Fruit fly (Drosophila melanogaster): ENCODE measurements around the gene CG15734.

Gene CG15734

DNA sequence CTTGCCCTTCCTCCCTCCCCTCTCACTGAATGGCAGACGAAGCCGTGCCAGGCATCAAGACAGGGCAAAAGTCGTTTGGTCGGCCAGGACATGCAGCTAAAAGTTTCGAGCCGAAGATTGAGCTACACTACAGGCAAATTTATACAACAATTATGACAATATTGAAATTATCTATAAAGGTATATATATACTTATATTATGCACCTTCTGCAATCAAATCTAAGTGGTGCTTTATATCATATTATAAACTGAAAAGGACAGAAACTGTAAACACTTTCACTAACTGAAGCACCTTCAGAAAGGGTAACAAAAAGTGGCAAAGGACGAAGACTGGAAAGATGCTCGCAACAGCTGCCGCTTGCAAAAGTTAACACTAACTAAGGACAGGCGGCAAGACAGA is 10.6 kb downstream of the CG15734 start (continued):
- TF ChIP-seq CG31441 (GFP tag; IDR thresholded peaks at IDR 0.05), result peak; percentile 33; the same call in 1 of the 2 replicates
- peak; percentile 17 for TF ChIP-seq CG14710 (tag; optimal IDR thresholded peaks at IDR 0.05)
- TF ChIP-seq CG13296 (GFP tag; optimal IDR thresholded peaks at IDR 0.05), result no peak
- peak; percentile 55 for TF ChIP-seq gem (tag; optimal IDR thresholded peaks at IDR 0.05)
- 0 out of 2 replicates have a peak, but pooled peaks have one; percentile 5 for TF ChIP-seq sisA (GFP tag; IDR thresholded peaks at IDR 0.05)
- TF ChIP-seq CG17829 (tag; optimal IDR thresholded peaks at IDR 0.05), result peak; percentile 14
- peak; percentile 55 for TF ChIP-seq dmrt99B (tag; optimal IDR thresholded peaks at IDR 0.05)
- peak; percentile 22 for TF ChIP-seq CG8388 (GFP tag; optimal IDR thresholded peaks at IDR 0.05)
- peak; percentile 0 for TF ChIP-seq gsb-n (tag; optimal IDR thresholded peaks at IDR 0.05)
- TF ChIP-seq HLH3B (GFP tag; IDR thresholded peaks at IDR 0.05), result 0 out of 2 replicates have a peak, but pooled peaks have one; percentile 23
- peak; percentile 4 for TF ChIP-seq CG15269 (tag; optimal IDR thresholded peaks at IDR 0.05)
- peak; percentile 54 for TF ChIP-seq CG11504 (tag; optimal IDR thresholded peaks at IDR 0.05)
- TF ChIP-seq CG10267 (tag; optimal IDR thresholded peaks at IDR 0.05), result peak; percentile 14
- no peak for TF ChIP-seq D (optimal IDR thresholded peaks at IDR 0.05)
- TF ChIP-seq D (GFP tag; optimal IDR thresholded peaks at IDR 0.05), result peak; percentile 25
- TF ChIP-seq Sox102F (GFP tag; optimal IDR thresholded peaks at IDR 0.05), result peak; percentile 28
- TF ChIP-seq Eip74EF (GFP tag; optimal IDR thresholded peaks at IDR 0.05), result no peak
- peak; percentile 59 for TF ChIP-seq CG2678 (tag; optimal IDR thresholded peaks at IDR 0.05)
- TF ChIP-seq fd96Cb (tag; optimal IDR thresholded peaks at IDR 0.05), result peak; percentile 6
- TF ChIP-seq chinmo (GFP tag; IDR thresholded peaks at IDR 0.05; ENCODE audit: partially characterized antibody), result no peak
- TF ChIP-seq Abd-B (GFP tag; optimal IDR thresholded peaks at IDR 0.05), result peak; percentile 8
- TF ChIP-seq scrt (GFP tag; optimal IDR thresholded peaks at IDR 0.05), result no peak
- TF ChIP-seq CG4424 (GFP tag; optimal IDR thresholded peaks at IDR 0.05), result peak; percentile 6
- peak; percentile 1 for TF ChIP-seq nmo (GFP tag; optimal IDR thresholded peaks at IDR 0.05)
- TF ChIP-seq Blimp-1 (GFP tag; optimal IDR thresholded peaks at IDR 0.05), result peak; percentile 45
- peak; percentile 50 for TF ChIP-seq CG2712 (tag; optimal IDR thresholded peaks at IDR 0.05)
- TF ChIP-seq CG7839 (tag; optimal IDR thresholded peaks at IDR 0.05), result peak; percentile 40
- TF ChIP-seq CoRest (tag; optimal IDR thresholded peaks at IDR 0.05), result peak; percentile 22
- no peak for TF ChIP-seq CG1832 (GFP tag; optimal IDR thresholded peaks at IDR 0.05)
- peak in 1 of 2 experiments; percentile 28 for TF ChIP-seq eve (GFP tag; optimal IDR thresholded peaks at IDR 0.05)
- TF ChIP-seq Ptx1 (GFP tag; IDR thresholded peaks at IDR 0.05), result 0 out of 2 replicates have a peak, but pooled peaks have one; percentile 22
- TF ChIP-seq CG17359 (tag; optimal IDR thresholded peaks at IDR 0.05), result peak; percentile 38
- peak; percentile 57 for TF ChIP-seq row (GFP tag; IDR thresholded peaks at IDR 0.05)
- TF ChIP-seq slbo (GFP tag; IDR thresholded peaks at IDR 0.05), result 0 out of 2 replicates have a peak, but pooled peaks have one; percentile 22
- TF ChIP-seq CG12391 (tag; optimal IDR thresholded peaks at IDR 0.05), result peak; percentile 18

DNA sequence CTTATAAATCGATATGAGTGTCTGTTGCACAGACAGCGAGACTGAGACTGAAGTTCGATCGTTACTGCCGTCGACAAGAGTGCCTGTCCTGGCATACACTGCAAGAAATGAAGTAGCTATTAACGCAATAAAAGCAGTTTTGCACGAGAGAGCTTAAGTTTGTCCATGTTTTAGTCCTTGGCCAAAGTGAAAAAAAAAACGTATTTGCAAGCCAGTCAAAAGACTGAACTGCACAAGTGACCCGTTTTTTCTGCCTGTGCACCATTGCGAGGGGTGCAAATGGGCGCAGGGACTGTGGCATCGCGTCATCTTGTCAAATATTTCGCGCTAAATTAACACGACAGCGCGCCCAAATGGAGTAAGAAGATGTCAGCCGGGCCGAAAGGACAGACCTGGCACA is 11.3 kb downstream of the CG15734 start:
- TF ChIP-seq CG1603 (tag; optimal IDR thresholded peaks at IDR 0.05), result peak; percentile 40
- TF ChIP-seq CG34422 (GFP tag; IDR thresholded peaks at IDR 0.05), result no peak
- peak; percentile 78 for TF ChIP-seq Ets65A (GFP tag)
- TF ChIP-seq tin (GFP tag; optimal IDR thresholded peaks at IDR 0.05), result peak; percentile 6
- no peak for TF ChIP-seq Dbx (GFP tag; IDR thresholded peaks at IDR 0.05)
- TF ChIP-seq tx (GFP tag; optimal IDR thresholded peaks at IDR 0.05), result no peak
- no peak for TF ChIP-seq Scr (GFP tag; IDR thresholded peaks at IDR 0.05; ENCODE audit: partially characterized antibody)
- 0 out of 2 replicates have a peak, but pooled peaks have one; percentile 28 for TF ChIP-seq CG17328 (GFP tag; IDR thresholded peaks at IDR 0.05)
- peak; percentile 4 for TF ChIP-seq CG30403 (GFP tag; optimal IDR thresholded peaks at IDR 0.05)
- TF ChIP-seq lab (GFP tag; optimal IDR thresholded peaks at IDR 0.05), result peak; percentile 4
- peak; percentile 18 for TF ChIP-seq Sox102F (GFP tag; optimal IDR thresholded peaks at IDR 0.05)
- TF ChIP-seq unpg (GFP tag; optimal IDR thresholded peaks at IDR 0.05), result peak; percentile 10
- no peak for TF ChIP-seq Hand (GFP tag; optimal IDR thresholded peaks at IDR 0.05)
- TF ChIP-seq CG8281 (tag; optimal IDR thresholded peaks at IDR 0.05), result no peak
- no peak for TF ChIP-seq chn (GFP tag; optimal IDR thresholded peaks at IDR 0.05)
- TF ChIP-seq ttk (GFP tag; IDR thresholded peaks at IDR 0.05), result 0 out of 2 replicates have a peak, but pooled peaks have one; percentile 20
- TF ChIP-seq az2 (GFP tag; optimal IDR thresholded peaks at IDR 0.05), result peak; percentile 2

All from whole organism, embryonic.